Worm (Caenorhabditis elegans) whole organism, mixed stage, embryonic: Measurements from ENCODE around the gene fbxc-43.

Experiments used
- M03D4.4 ChIP-seq: sonication (generic microtip); optimal IDR thresholded peaks from 2 replicates; lab custom pipeline; 2017; ENCODE audit warnings: mild to moderate bottlenecking, missing genetic modification characterization, missing compliant biosample characterization
- bed-3 ChIP-seq: fragments of 200-800 bp; sonication (Bioruptor generic); optimal IDR thresholded peaks from 3 replicates; lab custom pipeline; 2018; ENCODE audit warnings: mild to moderate bottlenecking, missing genetic modification characterization, moderate library complexity, missing compliant biosample characterization
- blmp-1 ChIP-seq: fragments of 150-350 bp; optimal IDR thresholded peaks from 2 replicates; lab custom pipeline; 2014; ENCODE audit warnings: missing biosample characterization, missing genetic modification characterization
- ceh-39 ChIP-seq: fragments of 150-350 bp; optimal IDR thresholded peaks from 2 replicates; lab custom pipeline; 2014; ENCODE audit warnings: missing biosample characterization, missing genetic modification characterization
- ceh-43 ChIP-seq: fragments of 200-800 bp; sonication (Bioruptor generic); optimal IDR thresholded peaks from 2 replicates; lab custom pipeline; 2018; ENCODE audit warnings: mild to moderate bottlenecking, missing genetic modification characterization, moderate library complexity, missing compliant biosample characterization
- ceh-83 ChIP-seq: fragments of 200-800 bp; sonication (Bioruptor generic); optimal IDR thresholded peaks from 2 replicates; lab custom pipeline; 2018; ENCODE audit warnings: mild to moderate bottlenecking, missing genetic modification characterization, missing compliant biosample characterization
- ces-1 ChIP-seq: fragments of 150-350 bp; optimal IDR thresholded peaks from 2 replicates; lab custom pipeline; 2014; ENCODE audit warnings: missing biosample characterization, missing genetic modification reagents, missing genetic modification characterization
- cnd-1 ChIP-seq: fragments of 200-800 bp; sonication (Bioruptor generic); optimal IDR thresholded peaks from 2 replicates; lab custom pipeline; 2018; ENCODE audit warnings: mild to moderate bottlenecking, missing genetic modification characterization, missing compliant biosample characterization
- drap-1 ChIP-seq: fragments of 200-800 bp; sonication (Bioruptor generic); optimal IDR thresholded peaks from 3 replicates; lab custom pipeline; 2018; ENCODE audit warnings: mild to moderate bottlenecking, missing genetic modification characterization, missing compliant biosample characterization
- elt-1 ChIP-seq: sonication (generic microtip); optimal IDR thresholded peaks from 2 replicates; lab custom pipeline; 2017; ENCODE audit warnings: missing genetic modification characterization, mild to moderate bottlenecking, missing compliant biosample characterization, antibody characterized with exemption, moderate library complexity, borderline replicate concordance; ENCODE audit not compliant: insufficient read depth
- flh-1 ChIP-seq: fragments of 200-800 bp; sonication (Bioruptor generic); optimal IDR thresholded peaks from 2 replicates; lab custom pipeline; 2018; ENCODE audit warnings: mild to moderate bottlenecking, missing genetic modification characterization, moderate library complexity, missing compliant biosample characterization
- ham-2 ChIP-seq: fragments of 200-800 bp; sonication (Bioruptor generic); optimal IDR thresholded peaks from 2 replicates; lab custom pipeline; 2018; ENCODE audit warnings: mild to moderate bottlenecking, missing genetic modification characterization, missing compliant biosample characterization
- hlh-1 ChIP-seq: fragments of 150-350 bp; optimal IDR thresholded peaks from 2 replicates; lab custom pipeline; 2014; ENCODE audit warnings: missing biosample characterization, missing genetic modification reagents, missing genetic modification characterization
- lin-32 ChIP-seq: fragments of 200-800 bp; sonication (Bioruptor generic); optimal IDR thresholded peaks from 2 replicates; lab custom pipeline; 2018; ENCODE audit warnings: mild to moderate bottlenecking, missing genetic modification characterization, missing compliant biosample characterization
- mab-5 ChIP-seq: fragments of 150-350 bp; optimal IDR thresholded peaks from 2 replicates; lab custom pipeline; 2014; ENCODE audit warnings: missing biosample characterization, missing genetic modification characterization
- mep-1 ChIP-seq: fragments of 150-350 bp; optimal IDR thresholded peaks from 2 replicates; lab custom pipeline; 2017; ENCODE audit warnings: missing biosample characterization, missing genetic modification reagents, missing genetic modification characterization, inconsistent platforms
- mls-2 ChIP-seq: sonication (generic microtip); optimal IDR thresholded peaks from 2 replicates; lab custom pipeline; 2016; ENCODE audit warnings: mild to moderate bottlenecking, missing genetic modification characterization, moderate library complexity, missing compliant biosample characterization
- nhr-2 ChIP-seq: fragments of 150-350 bp; optimal IDR thresholded peaks from 2 replicates; lab custom pipeline; 2014; ENCODE audit warnings: missing biosample characterization, missing genetic modification characterization
- nhr-237 ChIP-seq: fragments of 150-350 bp; optimal IDR thresholded peaks from 2 replicates; lab custom pipeline; 2014; ENCODE audit warnings: missing biosample characterization, missing genetic modification characterization
- nhr-76 ChIP-seq: sonication (generic microtip); optimal IDR thresholded peaks from 2 replicates; lab custom pipeline; 2017; ENCODE audit warnings: missing biosample characterization, missing genetic modification characterization
- pha-4 ChIP-seq: fragments of 150-350 bp; optimal IDR thresholded peaks from 2 replicates; lab custom pipeline; 2018; ENCODE audit warnings: missing biosample characterization, missing genetic modification reagents, missing genetic modification characterization
- sem-2 ChIP-seq: fragments of 200-800 bp; sonication (Bioruptor generic); optimal IDR thresholded peaks from 2 replicates; lab custom pipeline; 2018; ENCODE audit warnings: mild to moderate bottlenecking, missing genetic modification characterization, missing compliant biosample characterization
- sptf-1 ChIP-seq: sonication (generic microtip); optimal IDR thresholded peaks from 2 replicates; lab custom pipeline; 2017; ENCODE audit warnings: mild to moderate bottlenecking, missing genetic modification characterization, moderate library complexity, missing compliant biosample characterization
- tbx-8 ChIP-seq: fragments of 200-800 bp; sonication (Bioruptor generic); optimal IDR thresholded peaks from 2 replicates; lab custom pipeline; 2018; ENCODE audit warnings: mild to moderate bottlenecking, missing genetic modification characterization, moderate library complexity, missing compliant biosample characterization
- unc-120 ChIP-seq: sonication (generic microtip); optimal IDR thresholded peaks from 2 replicates; lab custom pipeline; 2017; ENCODE audit warnings: missing genetic modification characterization, missing compliant biosample characterization; ENCODE audit not compliant: poor library complexity, severe bottlenecking
- unc-39 ChIP-seq: fragments of 150-350 bp; optimal IDR thresholded peaks from 2 replicates; lab custom pipeline; 2014; ENCODE audit warnings: missing biosample characterization, missing genetic modification characterization
- unc-62 ChIP-seq: fragments of 150-350 bp; optimal IDR thresholded peaks from 2 replicates; lab custom pipeline; 2014; ENCODE audit warnings: missing biosample characterization, missing genetic modification reagents, missing genetic modification characterization
- zip-8 ChIP-seq: fragments of 150-350 bp; optimal IDR thresholded peaks from 2 replicates; lab custom pipeline; 2014; ENCODE audit warnings: missing biosample characterization, missing genetic modification characterization
- ztf-11 ChIP-seq: fragments of 150-350 bp; optimal IDR thresholded peaks from 2 replicates; lab custom pipeline; 2014; ENCODE audit warnings: missing biosample characterization, missing genetic modification characterization

Gene fbxc-43

DNA sequence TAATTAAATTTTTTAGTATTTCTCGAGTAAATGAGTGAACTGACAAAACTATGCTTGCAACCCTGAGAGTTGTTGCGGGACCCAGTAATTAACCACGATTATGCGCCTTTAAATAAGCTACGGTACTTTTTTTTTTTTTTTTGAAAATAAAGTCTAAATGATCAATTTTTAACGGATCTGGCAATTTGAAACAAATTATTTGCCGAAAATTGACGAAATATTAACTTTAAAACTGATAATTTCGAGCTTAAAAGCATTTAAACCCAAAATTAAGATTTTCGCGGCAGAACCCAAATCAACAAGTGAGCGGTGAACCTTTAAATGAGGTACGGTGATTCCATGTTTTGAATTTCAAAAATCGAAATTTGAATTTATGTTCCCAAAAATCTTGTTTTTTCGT is 13.3 kb downstream of the fbxc-43 start:
- TF ChIP-seq sptf-1 (tag; lab: Kevin White, UChicago), result no peak
- no peak for TF ChIP-seq nhr-76 (tag; lab: Kevin White, UChicago)
- TF ChIP-seq nhr-237, result no peak
- TF ChIP-seq unc-62 (GFP tag; lab: Kevin White, UChicago), result no peak
- TF ChIP-seq cnd-1, result no peak
- TF ChIP-seq lin-32 (GFP tag; lab: Kevin White, UChicago), result no peak
- no peak for TF ChIP-seq ces-1 (GFP tag; lab: Kevin White, UChicago)
- no peak for TF ChIP-seq drap-1
- no peak for TF ChIP-seq unc-120 (tag; lab: Kevin White, UChicago)
- TF ChIP-seq sem-2 (GFP tag; lab: Kevin White, UChicago), result no peak
- TF ChIP-seq ceh-83 (GFP tag; lab: Kevin White, UChicago), result no peak

DNA sequence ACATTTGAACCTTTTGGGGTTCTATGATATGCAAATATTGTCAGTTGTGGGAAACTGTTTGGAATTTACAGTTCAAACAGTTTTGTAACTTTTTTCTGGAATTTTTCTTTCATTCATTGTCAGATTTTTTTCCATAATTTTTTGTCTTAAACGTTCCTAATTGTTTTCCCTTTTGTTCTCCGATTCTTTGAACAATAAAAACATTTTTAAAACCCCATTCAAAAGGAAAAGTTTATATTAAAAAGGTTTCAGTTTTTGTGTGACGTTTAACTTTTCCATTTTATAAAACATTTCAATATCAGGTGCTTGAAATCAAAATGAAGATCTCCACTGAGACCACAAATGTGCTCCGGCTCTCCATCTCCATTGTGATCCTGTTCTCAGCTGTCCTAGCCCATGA is 16.7 kb downstream of the fbxc-43 start, which contains the start of gene F31D5.1:
F31D5.1 (plus strand) TSS at position 301 of the 400 bp plus-strand sequence.
- TF ChIP-seq ces-1 (GFP tag; lab: Kevin White, UChicago) (no peak), unc-39 (tag; lab: Kevin White, UChicago) (no peak), M03D4.4 (tag; lab: Kevin White, UChicago) (no peak), unc-62 (GFP tag; lab: Kevin White, UChicago) (no peak), unc-120 (tag; lab: Kevin White, UChicago) (no peak), cnd-1 (no peak), bed-3 (no peak), zip-8 (tag; lab: Kevin White, UChicago) (no peak), pha-4 (no peak), ceh-43 (no peak), mab-5 (tag; lab: Kevin White, UChicago) (no peak), hlh-1 (tag; lab: Kevin White, UChicago) (no peak), lin-32 (GFP tag; lab: Kevin White, UChicago) (no peak), sem-2 (GFP tag; lab: Kevin White, UChicago) (no peak), mls-2 (tag; lab: Kevin White, UChicago) (no peak), nhr-2 (tag; lab: Kevin White, UChicago) (no peak), ham-2 (no peak), mep-1 (no peak), blmp-1 (no peak), nhr-76 (tag; lab: Kevin White, UChicago) (no peak)

DNA sequence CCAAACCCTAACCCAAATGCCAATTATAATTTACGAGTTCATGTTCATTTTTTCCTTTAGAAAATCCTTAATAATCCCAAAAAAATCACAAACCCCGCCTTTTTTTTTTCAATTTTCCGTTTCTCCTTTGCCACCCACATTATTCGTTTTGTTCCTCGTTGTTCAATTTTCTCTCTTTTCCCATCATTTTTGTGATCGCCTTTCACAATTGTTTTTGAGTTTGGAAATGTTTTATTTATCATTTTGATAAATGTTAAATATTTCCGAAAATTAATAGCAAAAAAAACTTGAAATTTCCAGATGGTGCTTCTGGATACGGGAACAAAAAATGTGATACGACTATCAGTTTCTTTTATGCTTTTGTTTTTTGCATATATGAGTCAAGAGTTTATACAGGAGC is 20.5 kb downstream of the fbxc-43 start, which contains the start of gene F31D5.2:
F31D5.2 (plus strand) TSS at position 301 of the 400 bp plus-strand sequence.
- no peak for TF ChIP-seq unc-39 (tag; lab: Kevin White, UChicago)
- no peak for TF ChIP-seq ztf-11 (tag; lab: Kevin White, UChicago)
- TF ChIP-seq flh-1 (GFP tag; lab: Kevin White, UChicago), result no peak
- no peak for TF ChIP-seq nhr-237

DNA sequence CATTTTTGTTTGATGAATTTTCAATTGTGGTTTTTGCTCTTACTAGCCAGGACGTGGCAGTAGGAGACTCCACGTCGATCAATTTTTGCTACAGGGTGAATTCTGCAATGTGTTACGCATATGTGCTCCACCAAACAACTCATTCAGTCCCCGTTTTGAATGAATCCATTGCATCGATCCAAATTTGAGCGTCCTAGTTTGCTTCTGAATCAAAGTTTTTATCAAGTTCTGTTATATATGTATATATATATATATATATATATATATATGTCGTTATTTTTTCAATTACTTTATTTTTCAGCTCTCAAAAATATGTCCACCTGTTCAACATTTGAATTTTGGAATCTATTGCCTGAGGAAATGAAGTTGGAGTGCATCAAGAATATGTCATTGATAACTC is 24.7 kb downstream of the fbxc-43 start, which contains the start of gene F31D5.7:
F31D5.7 (plus strand) TSS at position 301 of the 400 bp plus-strand sequence.
- TF ChIP-seq mls-2 (tag; lab: Kevin White, UChicago) (no peak), tbx-8 (GFP tag; lab: Kevin White, UChicago) (no peak), ces-1 (GFP tag; lab: Kevin White, UChicago) (no peak), hlh-1 (tag; lab: Kevin White, UChicago) (no peak), mep-1 (no peak), nhr-76 (tag; lab: Kevin White, UChicago) (no peak), ceh-43 (no peak), unc-120 (tag; lab: Kevin White, UChicago) (no peak), ceh-39 (tag; lab: Kevin White, UChicago) (no peak), unc-62 (GFP tag; lab: Kevin White, UChicago) (no peak), lin-32 (GFP tag; lab: Kevin White, UChicago) (no peak), nhr-2 (tag; lab: Kevin White, UChicago) (no peak), nhr-237 (no peak), drap-1 (no peak), sem-2 (GFP tag; lab: Kevin White, UChicago) (no peak), elt-1 (tag; lab: Kevin White, UChicago) (no peak)

DNA sequence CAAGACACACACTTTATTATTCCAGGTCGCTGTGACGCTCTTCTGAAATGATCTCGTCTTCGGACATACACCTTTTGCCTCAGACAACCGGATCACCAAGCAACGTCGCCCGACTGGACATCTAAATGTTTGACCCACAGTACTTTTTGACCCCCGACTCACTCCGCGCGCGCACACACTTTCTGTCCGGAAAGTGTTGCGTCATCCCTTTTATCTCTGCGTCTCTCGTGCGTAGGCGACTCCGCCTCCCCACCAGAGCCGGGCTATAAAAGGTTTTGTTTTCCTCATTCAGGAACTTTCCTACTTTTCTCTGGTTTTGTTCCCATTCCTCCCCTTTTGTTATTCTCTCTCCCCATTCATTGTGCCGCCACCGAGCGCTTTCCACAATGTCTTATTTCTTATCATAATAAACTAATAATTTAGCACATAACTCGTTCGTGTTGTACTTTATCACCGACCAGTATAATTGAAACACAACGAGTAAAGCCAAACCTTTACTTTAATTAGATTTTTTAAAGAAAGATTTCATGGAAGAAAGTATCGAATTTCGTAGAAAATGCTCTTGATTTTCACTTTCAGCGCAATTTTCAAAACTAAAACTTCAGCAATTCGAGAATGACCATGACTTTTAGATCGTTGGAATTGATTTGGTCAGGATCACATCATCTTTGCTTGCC is 26.6 kb downstream of the fbxc-43 start, which contains the start of gene F31D5.6:
F31D5.6 (plus strand) TSS at position 627 of the 677 bp plus-strand sequence.
- TF ChIP-seq sptf-1 (tag; lab: Kevin White, UChicago), result no peak
- TF ChIP-seq zip-8 (tag; lab: Kevin White, UChicago), result peak; percentile 52
